Fruit fly (Drosophila melanogaster): ENCODE measurements around the gene CrebA.

The CrebA gene

dm6 chr3L:15566484-15566955 is 31.3 kb downstream of the CrebA start (continued):
- TF ChIP-seq CG7987 (GFP tag; optimal IDR thresholded peaks at IDR 0.05) (peak; percentile 88), ind (GFP tag; optimal IDR thresholded peaks at IDR 0.05) (no peak), Sry-β (GFP tag; optimal IDR thresholded peaks at IDR 0.05) (no peak), Camta (GFP tag; optimal IDR thresholded peaks at IDR 0.05) (no peak), Nf-YA (GFP tag; IDR thresholded peaks at IDR 0.05) (0 out of 2 replicates have a peak, but pooled peaks have one; percentile 45), Dref (GFP tag; IDR thresholded peaks at IDR 0.05) (no peak), eve (GFP tag; optimal IDR thresholded peaks at IDR 0.05) (no peak), CG8765 (GFP tag; IDR thresholded peaks at IDR 0.05) (no peak), CG12155 (GFP tag; optimal IDR thresholded peaks at IDR 0.05) (no peak), da (GFP tag; optimal IDR thresholded peaks at IDR 0.05) (peak; percentile 62), CG1832 (GFP tag; optimal IDR thresholded peaks at IDR 0.05) (no peak), twi (tag; optimal IDR thresholded peaks at IDR 0.05) (peak; percentile 3), CG6791 (GFP tag; IDR thresholded peaks at IDR 0.05; ENCODE audit: partially characterized antibody) (peak; percentile 38), CG7786 (GFP tag; optimal IDR thresholded peaks at IDR 0.05) (no peak), CG12071 (GFP tag; optimal IDR thresholded peaks at IDR 0.05) (peak; percentile 89), CG1603 (tag; optimal IDR thresholded peaks at IDR 0.05) (peak; percentile 39), NC2α (GFP tag; optimal IDR thresholded peaks at IDR 0.05) (no peak), CG13296 (GFP tag; optimal IDR thresholded peaks at IDR 0.05) (peak; percentile 92), CG7839 (tag; optimal IDR thresholded peaks at IDR 0.05) (no peak), bab2 (GFP tag; optimal IDR thresholded peaks at IDR 0.05) (peak; percentile 74), Lhr (GFP tag; optimal IDR thresholded peaks at IDR 0.05) (peak; percentile 8), cwo (GFP tag; optimal IDR thresholded peaks at IDR 0.05) (peak; percentile 78), CG6813 (GFP tag; optimal IDR thresholded peaks at IDR 0.05) (peak; percentile 87), CG6689 (GFP tag; IDR thresholded peaks at IDR 0.05) (peak; percentile 44; the same call in 1 of the 2 replicates), Side (GFP tag; optimal IDR thresholded peaks at IDR 0.05) (no peak), crc (GFP tag; optimal IDR thresholded peaks at IDR 0.05) (no peak), Aef1 (GFP tag; IDR thresholded peaks at IDR 0.05) (no peak), wdn (GFP tag; IDR thresholded peaks at IDR 0.05) (peak; percentile 15), Scr (GFP tag; IDR thresholded peaks at IDR 0.05; ENCODE audit: partially characterized antibody) (no peak), Lim3 (GFP tag; IDR thresholded peaks at IDR 0.05) (no peak), bbx (GFP tag; IDR thresholded peaks at IDR 0.05; ENCODE audit: partially characterized antibody) (no peak), inv (GFP tag; IDR thresholded peaks at IDR 0.05; ENCODE audit: partially characterized antibody) (no peak), CG32772 (GFP tag; IDR thresholded peaks at IDR 0.05) (no peak), ATbp (GFP tag; optimal IDR thresholded peaks at IDR 0.05) (peak; percentile 88), chm (GFP tag; IDR thresholded peaks at IDR 0.05) (peak; percentile 73), CG15073 (GFP tag; optimal IDR thresholded peaks at IDR 0.05) (no peak), HLHmδ (GFP tag; optimal IDR thresholded peaks at IDR 0.05) (peak; percentile 77), CG10321 (GFP tag; IDR thresholded peaks at IDR 0.05) (0 out of 2 replicates have a peak, but pooled peaks have one; percentile 22), CG13624 (GFP tag; optimal IDR thresholded peaks at IDR 0.05) (peak; percentile 38), dpn (GFP tag; optimal IDR thresholded peaks at IDR 0.05) (no peak), CG1024 (GFP tag; IDR thresholded peaks at IDR 0.05) (no peak), CG17612 (GFP tag; IDR thresholded peaks at IDR 0.05) (no peak), sim (GFP tag; IDR thresholded peaks at IDR 0.05) (0 out of 2 replicates have a peak, but pooled peaks have one; percentile 36), unc-4 (GFP tag; IDR thresholded peaks at IDR 0.05; ENCODE audit: partially characterized antibody) (no peak), CG17359 (tag; optimal IDR thresholded peaks at IDR 0.05) (no peak), CG4328 (GFP tag; optimal IDR thresholded peaks at IDR 0.05) (peak; percentile 80), kni (GFP tag; optimal IDR thresholded peaks at IDR 0.05) (peak; percentile 85), Dbx (GFP tag; IDR thresholded peaks at IDR 0.05) (peak; percentile 68; the same call in 2 of the 3 replicates), PHDP (tag; optimal IDR thresholded peaks at IDR 0.05) (peak; percentile 75), br (optimal IDR thresholded peaks at IDR 0.05) (no peak), Dp (GFP tag; optimal IDR thresholded peaks at IDR 0.05) (no peak)

Data from whole organism, embryonic.